Worm (Caenorhabditis elegans) whole organism, late embryonic: Measurements from ENCODE around the gene F45D11.11.
"Not testable (repeated sequence)": the region's sequence is repeated elsewhere in the genome, so short reads cannot be mapped to it uniquely, and the experiment has no call there.

ENCODE experiments used
- C08G9.2 ChIP-seq: sonication (generic microtip); optimal IDR thresholded peaks from 2 replicates; lab custom pipeline; 2016; ENCODE audit warnings: mild to moderate bottlenecking, missing genetic modification characterization, moderate library complexity, missing compliant biosample characterization
- C38D4.7 ChIP-seq: fragments of 200-800 bp; sonication (Bioruptor generic); optimal IDR thresholded peaks from 2 replicates; lab custom pipeline; 2018; ENCODE audit warnings: mild to moderate bottlenecking, missing genetic modification characterization, moderate library complexity, missing compliant biosample characterization
- F13H6.1 ChIP-seq: sonication (generic microtip); optimal IDR thresholded peaks from 2 replicates; lab custom pipeline; 2016; ENCODE audit warnings: missing genetic modification characterization, missing compliant biosample characterization
- K02D7.2 ChIP-seq: sonication (generic microtip); optimal IDR thresholded peaks from 2 replicates; lab custom pipeline; 2017; ENCODE audit warnings: mild to moderate bottlenecking, missing genetic modification characterization, missing compliant biosample characterization
- Y22D7AL.16 ChIP-seq: sonication (generic microtip); optimal IDR thresholded peaks from 2 replicates; lab custom pipeline; 2016; ENCODE audit warnings: missing genetic modification characterization, missing compliant biosample characterization
- ahr-1 ChIP-seq: sonication (generic microtip); optimal IDR thresholded peaks from 2 replicates; lab custom pipeline; 2016; ENCODE audit warnings: missing genetic modification characterization, missing compliant biosample characterization
- ama-1 ChIP-seq: fragments of 150-350 bp; optimal IDR thresholded peaks from 2 replicates; lab custom pipeline; 2014
- ceh-14 ChIP-seq: sonication (generic microtip); optimal IDR thresholded peaks from 2 replicates; lab custom pipeline; 2016; ENCODE audit warnings: missing genotype, missing genetic modification characterization, missing compliant biosample characterization
- ceh-18 ChIP-seq: sonication (generic microtip); optimal IDR thresholded peaks from 2 replicates; lab custom pipeline; 2016; ENCODE audit warnings: missing genetic modification characterization, missing compliant biosample characterization
- ceh-19 ChIP-seq: fragments of 200-800 bp; sonication (Bioruptor generic); optimal IDR thresholded peaks from 2 replicates; lab custom pipeline; 2018; ENCODE audit warnings: mild to moderate bottlenecking, missing genetic modification characterization, missing compliant biosample characterization
- ceh-22 ChIP-seq: sonication (generic microtip); optimal IDR thresholded peaks from 2 replicates; lab custom pipeline; 2017; ENCODE audit warnings: missing biosample characterization, missing genetic modification characterization
- ceh-24 ChIP-seq: sonication (generic microtip); optimal IDR thresholded peaks from 2 replicates; lab custom pipeline; 2016; ENCODE audit warnings: mild to moderate bottlenecking, missing genetic modification characterization, missing compliant biosample characterization
- ceh-30 ChIP-seq: fragments of 150-350 bp; optimal IDR thresholded peaks from 2 replicates; lab custom pipeline; 2014; ENCODE audit warnings: missing biosample characterization, missing genetic modification characterization
- ceh-31 ChIP-seq: sonication (generic microtip); optimal IDR thresholded peaks from 2 replicates; lab custom pipeline; 2016; ENCODE audit warnings: missing genetic modification characterization, missing compliant biosample characterization
- ceh-34 ChIP-seq: sonication (generic microtip); optimal IDR thresholded peaks from 2 replicates; lab custom pipeline; 2016; ENCODE audit warnings: mild to moderate bottlenecking, missing genetic modification characterization, missing compliant biosample characterization
- ceh-48 ChIP-seq: sonication (generic microtip); optimal IDR thresholded peaks from 2 replicates; lab custom pipeline; 2016; ENCODE audit warnings: missing genetic modification characterization, inconsistent platforms, missing compliant biosample characterization
- ceh-6 ChIP-seq: fragments of 200-800 bp; sonication (Bioruptor generic); optimal IDR thresholded peaks from 2 replicates; lab custom pipeline; 2018; ENCODE audit warnings: mild to moderate bottlenecking, missing genetic modification characterization, missing compliant biosample characterization
- dmd-4 ChIP-seq: sonication (generic microtip); optimal IDR thresholded peaks from 2 replicates; lab custom pipeline; 2016; ENCODE audit warnings: borderline replicate concordance, missing genetic modification characterization, missing compliant biosample characterization
- eyg-1 ChIP-seq: sonication (generic microtip); optimal IDR thresholded peaks from 2 replicates; lab custom pipeline; 2016; ENCODE audit warnings: missing genotype, missing genetic modification characterization, missing compliant biosample characterization
- fax-1 ChIP-seq: sonication (generic microtip); optimal IDR thresholded peaks from 2 replicates; lab custom pipeline; 2016; ENCODE audit warnings: missing genotype, missing genetic modification characterization, missing compliant biosample characterization
- hlh-8 ChIP-seq: sonication (generic microtip); optimal IDR thresholded peaks from 2 replicates; lab custom pipeline; 2016; ENCODE audit warnings: missing genotype, missing genetic modification characterization, missing compliant biosample characterization
- madf-2 ChIP-seq: sonication (generic microtip); optimal IDR thresholded peaks from 2 replicates; lab custom pipeline; 2017; ENCODE audit warnings: missing genetic modification characterization, missing compliant biosample characterization
- mec-3 ChIP-seq: sonication (generic microtip); optimal IDR thresholded peaks from 2 replicates; lab custom pipeline; 2016; ENCODE audit warnings: borderline replicate concordance, missing genetic modification characterization, missing compliant biosample characterization
- nfya-1 ChIP-seq: sonication (generic microtip); optimal IDR thresholded peaks from 2 replicates; lab custom pipeline; 2017; ENCODE audit warnings: missing genetic modification characterization, mild to moderate bottlenecking, missing compliant biosample characterization, antibody characterized with exemption, moderate library complexity
- nhr-11 ChIP-seq: fragments of 150-350 bp; optimal IDR thresholded peaks from 2 replicates; lab custom pipeline; 2014; ENCODE audit warnings: missing biosample characterization, missing genetic modification characterization
- npax-4 ChIP-seq: sonication (generic microtip); optimal IDR thresholded peaks from 2 replicates; lab custom pipeline; 2016; ENCODE audit warnings: missing genetic modification characterization, missing compliant biosample characterization
- pag-3 ChIP-seq: sonication (generic microtip); optimal IDR thresholded peaks from 2 replicates; lab custom pipeline; 2016; ENCODE audit warnings: missing compliant biosample characterization, missing genetic modification characterization, borderline replicate concordance
- pax-1 ChIP-seq: fragments of 150-350 bp; optimal IDR thresholded peaks from 2 replicates; lab custom pipeline; 2014; ENCODE audit warnings: missing biosample characterization, missing genetic modification characterization
- pqm-1 ChIP-seq: sonication (generic microtip); optimal IDR thresholded peaks from 2 replicates; lab custom pipeline; 2016; ENCODE audit warnings: missing genetic modification characterization, missing compliant biosample characterization
- pros-1 ChIP-seq: fragments of 150-350 bp; optimal IDR thresholded peaks from 2 replicates; lab custom pipeline; 2014; ENCODE audit warnings: missing biosample characterization, missing genetic modification reagents, missing genetic modification characterization
- ref-2 ChIP-seq: sonication (generic microtip); optimal IDR thresholded peaks from 2 replicates; lab custom pipeline; 2016; ENCODE audit warnings: missing genetic modification characterization, missing compliant biosample characterization
- rnt-1 ChIP-seq: sonication (generic microtip); optimal IDR thresholded peaks from 2 replicates; lab custom pipeline; 2016; ENCODE audit warnings: missing genetic modification characterization, missing compliant biosample characterization
- sox-2 ChIP-seq: fragments of 200-800 bp; sonication (Bioruptor generic); IDR thresholded peaks from 2 replicates; pipeline ENCODE4 v1.3.6; 2022; ENCODE audit warnings: missing genetic modification reagents, missing genetic modification characterization, missing compliant biosample characterization
- tbx-7 ChIP-seq: sonication (generic microtip); optimal IDR thresholded peaks from 2 replicates; lab custom pipeline; 2016; ENCODE audit warnings: missing genotype, missing genetic modification characterization, missing compliant biosample characterization
- ttx-3 ChIP-seq: sonication (generic microtip); optimal IDR thresholded peaks from 2 replicates; lab custom pipeline; 2016; ENCODE audit warnings: missing genetic modification reagents, missing genetic modification characterization, missing compliant biosample characterization
- unc-55 ChIP-seq: sonication (generic microtip); optimal IDR thresholded peaks from 2 replicates; lab custom pipeline; 2017; ENCODE audit warnings: missing biosample characterization, missing genetic modification reagents, missing genetic modification characterization
- unc-86 ChIP-seq: sonication (generic microtip); optimal IDR thresholded peaks from 2 replicates; lab custom pipeline; 2016; ENCODE audit warnings: missing genetic modification characterization, missing compliant biosample characterization
- ztf-16 ChIP-seq: sonication (generic microtip); optimal IDR thresholded peaks from 2 replicates; lab custom pipeline; 2017; ENCODE audit warnings: missing genetic modification characterization, missing compliant biosample characterization

F45D11.11 gene

ce11 chrII:979135-979534 is 16.9 kb downstream of the F45D11.11 start, which contains the start of the genes fbxc-17 and fbxc-15:
Gene fbxc-17 (minus strand): TSS chrII:979235.
Gene fbxc-15 (plus strand): TSS chrII:979423.
- TF ChIP-seq pqm-1 (tag; lab: Kevin White, UChicago) (no peak), npax-4 (tag; lab: Kevin White, UChicago) (no peak), unc-55 (GFP tag; lab: Kevin White, UChicago) (no peak), ceh-22 (tag; lab: Kevin White, UChicago) (no peak)
- TF ChIP-seq, all 69 proteins: peak for 0

ce11 chrII:973999-974398 is 22.0 kb downstream of the F45D11.11 start, which contains the start of gene fbxc-14:
Gene fbxc-14 (plus strand): TSS chrII:974299.
- TF ChIP-seq ceh-48 (tag; lab: Kevin White, UChicago) (no peak), sox-2 (no peak), ceh-24 (no peak), dmd-4 (tag; lab: Kevin White, UChicago) (no peak), ahr-1 (tag; lab: Kevin White, UChicago) (no peak), Y22D7AL.16 (tag; lab: Kevin White, UChicago) (no peak), unc-86 (no peak), ceh-31 (tag; lab: Kevin White, UChicago) (no peak), nfya-1 (tag; lab: Kevin White, UChicago) (no peak), pax-1 (tag; lab: Kevin White, UChicago) (no peak), ceh-6 (no peak), ceh-34 (tag; lab: Kevin White, UChicago) (no peak), ceh-22 (tag; lab: Kevin White, UChicago) (no peak), ttx-3 (tag; lab: Kevin White, UChicago) (no peak), eyg-1 (tag; lab: Kevin White, UChicago) (no peak), ref-2 (tag; lab: Kevin White, UChicago) (no peak), ceh-14 (tag; lab: Kevin White, UChicago) (no peak), K02D7.2 (tag; lab: Kevin White, UChicago) (no peak), npax-4 (tag; lab: Kevin White, UChicago) (no peak), nhr-11 (tag; lab: Kevin White, UChicago) (no peak)
- TF ChIP-seq, all 69 proteins: peak for 0

- TF ChIP-seq ama-1 (lab: Kevin White, UChicago): no peak
Measured at ce11 chrII:972850-973249, 23.2 kb downstream of the F45D11.11 start, which contains the start of gene C32B5.15. Gene C32B5.15 (minus strand): TSS chrII:972950.

- TF ChIP-seq ceh-18; eyg-1 (tag; lab: Kevin White, UChicago); mec-3 (tag; lab: Kevin White, UChicago): not testable (repeated sequence)
Measured at ce11 chrII:968106-968505, 27.9 kb downstream of the F45D11.11 start, which contains the start of gene C32B5.6. Gene C32B5.6 (plus strand): TSS chrII:968406.

ce11 chrII:966962-967361 is 29.1 kb downstream of the F45D11.11 start, which contains the start of gene fbxc-18:
Gene fbxc-18 (minus strand): TSS chrII:967062.
- TF ChIP-seq mec-3 (tag; lab: Kevin White, UChicago); ceh-30; pros-1 (tag; lab: Kevin White, UChicago): not testable (repeated sequence)

- TF ChIP-seq fax-1 (no peak), tbx-7 (tag; lab: Kevin White, UChicago) (no peak), mec-3 (tag; lab: Kevin White, UChicago) (no peak), rnt-1 (tag; lab: Kevin White, UChicago) (no peak), ceh-19 (GFP tag; lab: Kevin White, UChicago) (no peak), ceh-34 (tag; lab: Kevin White, UChicago) (no peak), nfya-1 (tag; lab: Kevin White, UChicago) (no peak), C08G9.2 (tag; lab: Kevin White, UChicago) (no peak), C38D4.7 (GFP tag; lab: Kevin White, UChicago) (no peak), sox-2 (no peak), ztf-16 (tag; lab: Kevin White, UChicago) (no peak), pag-3 (tag; lab: Kevin White, UChicago) (no peak), ref-2 (tag; lab: Kevin White, UChicago) (no peak), madf-2 (tag; lab: Kevin White, UChicago) (no peak), F13H6.1 (tag; lab: Kevin White, UChicago) (no peak), npax-4 (tag; lab: Kevin White, UChicago) (no peak), ceh-31 (tag; lab: Kevin White, UChicago) (no peak), hlh-8 (tag; lab: Kevin White, UChicago) (no peak)
Measured at ce11 chrII:961961-962360, 34.1 kb downstream of the F45D11.11 start, which contains the start of gene C32B5.13. Gene C32B5.13 (minus strand): TSS chrII:962061.
